Worm (Caenorhabditis elegans) whole organism, L1 larva: ENCODE data around the gene ZC239.14.

Experiments
- lin-15B ChIP-seq: fragments of 150-350 bp; sonication (generic microtip); optimal IDR thresholded peaks from 3 replicates; lab custom pipeline; 2014; ENCODE audit warnings: missing biosample characterization, missing genetic modification characterization
- mep-1 ChIP-seq: fragments of 150-350 bp; optimal IDR thresholded peaks from 2 replicates; lab custom pipeline; 2014; ENCODE audit warnings: missing biosample characterization, missing genetic modification characterization
- nhr-11 ChIP-seq: fragments of 150-350 bp; optimal IDR thresholded peaks from 2 replicates; lab custom pipeline; 2014; ENCODE audit warnings: missing biosample characterization, missing genetic modification characterization
- nhr-237 ChIP-seq: fragments of 150-350 bp; optimal IDR thresholded peaks from 2 replicates; lab custom pipeline; 2014; ENCODE audit warnings: missing biosample characterization, missing genetic modification characterization
- nhr-76 ChIP-seq: sonication (generic microtip); optimal IDR thresholded peaks from 2 replicates; lab custom pipeline; 2017; ENCODE audit warnings: missing biosample characterization, missing genetic modification characterization
- sptf-1 ChIP-seq: fragments of 150-350 bp; optimal IDR thresholded peaks from 2 replicates; lab custom pipeline; 2014; ENCODE audit warnings: missing biosample characterization, missing genetic modification characterization
- tbx-2 ChIP-seq: sonication (generic microtip); optimal IDR thresholded peaks from 2 replicates; lab custom pipeline; 2016; ENCODE audit warnings: missing genetic modification characterization, missing compliant biosample characterization
- unc-130 ChIP-seq: fragments of 150-350 bp; optimal IDR thresholded peaks from 2 replicates; lab custom pipeline; 2017; ENCODE audit warnings: missing biosample characterization, missing genetic modification characterization, inconsistent platforms

- TF ChIP-seq unc-130 (tag; lab: Kevin White, UChicago) = no peak
- TF ChIP-seq sptf-1 (tag; lab: Kevin White, UChicago) = no peak
- TF ChIP-seq nhr-237 = no peak
- TF ChIP-seq nhr-76 (tag; lab: Kevin White, UChicago) = no peak
- no peak for TF ChIP-seq mep-1 (tag; lab: Kevin White, UChicago)
- no peak for TF ChIP-seq tbx-2
- no peak for TF ChIP-seq lin-15B (tag; lab: Kevin White, UChicago)
- no peak for TF ChIP-seq nhr-11 (tag; lab: Kevin White, UChicago)
Measured at ce11 chrII:3247556-3247955, 25.7 kb upstream of the ZC239.14 start.
